Fruit fly (Drosophila melanogaster): ENCODE data around the gene Mks1.

Mks1 gene

dm6 chrX:12470187-12470931 is 26.0 kb downstream of the Mks1 start:
- TF ChIP-seq CG9705 (GFP tag; optimal IDR thresholded peaks at IDR 0.05) (peak; percentile 25), rgr (GFP tag; optimal IDR thresholded peaks at IDR 0.05) (peak; percentile 16), sage (GFP tag; optimal IDR thresholded peaks at IDR 0.05) (peak; percentile 29), fru (GFP tag; optimal IDR thresholded peaks at IDR 0.05) (peak; percentile 66), CrebA (GFP tag; optimal IDR thresholded peaks at IDR 0.05; ENCODE audit: borderline replicate concordance) (no peak), sv (GFP tag; optimal IDR thresholded peaks at IDR 0.05) (no peak), tai (GFP tag; optimal IDR thresholded peaks at IDR 0.05) (peak; percentile 21), Mio (GFP tag; optimal IDR thresholded peaks at IDR 0.05) (no peak), Jra (GFP tag; optimal IDR thresholded peaks at IDR 0.05) (peak; percentile 39), Sp1 (GFP tag; optimal IDR thresholded peaks at IDR 0.05) (peak; percentile 41), h (GFP tag; optimal IDR thresholded peaks at IDR 0.05) (peak; percentile 10), woc (GFP tag; optimal IDR thresholded peaks at IDR 0.05) (no peak), Abd-B (GFP tag; optimal IDR thresholded peaks at IDR 0.05) (no peak), psq (GFP tag; optimal IDR thresholded peaks at IDR 0.05) (peak; percentile 10), lola (GFP tag; optimal IDR thresholded peaks at IDR 0.05) (no peak), Hnf4 (GFP tag; optimal IDR thresholded peaks at IDR 0.05) (no peak), Dif (GFP tag; optimal IDR thresholded peaks at IDR 0.05; ENCODE audit: partially characterized antibody) (peak; percentile 81), foxo (GFP tag; optimal IDR thresholded peaks at IDR 0.05) (peak in 1 of 2 experiments; percentile 39), jim (GFP tag; optimal IDR thresholded peaks at IDR 0.05) (no peak), Hr78 (GFP tag; optimal IDR thresholded peaks at IDR 0.05) (no peak), Vsx2 (GFP tag; optimal IDR thresholded peaks at IDR 0.05; ENCODE audit: partially characterized antibody) (no peak), dl (GFP tag; optimal IDR thresholded peaks at IDR 0.05; ENCODE audit: insufficient read depth in 1 of 2, partially characterized antibody in 2 of 2) (peak; percentile 45 to 74), Rel (GFP tag; optimal IDR thresholded peaks at IDR 0.05) (no peak), Rel (tag; optimal IDR thresholded peaks at IDR 0.05) (peak; percentile 66), GATAd (GFP tag; optimal IDR thresholded peaks at IDR 0.05) (no peak), OdsH (GFP tag; optimal IDR thresholded peaks at IDR 0.05) (peak; percentile 5), dmrt93B (GFP tag; optimal IDR thresholded peaks at IDR 0.05) (peak; percentile 26), HLH106 (tag; optimal IDR thresholded peaks at IDR 0.05) (peak; percentile 64), N (GFP tag; optimal IDR thresholded peaks at IDR 0.05) (no peak), brk (GFP tag; optimal IDR thresholded peaks at IDR 0.05) (no peak)

dm6 chrX:12469778-12470177 is 26.6 kb downstream of the Mks1 start:
- TF ChIP-seq ey (GFP tag; optimal IDR thresholded peaks at IDR 0.05) (peak; percentile 9), rgr (GFP tag; optimal IDR thresholded peaks at IDR 0.05) (peak; percentile 5), dmrt93B (GFP tag; optimal IDR thresholded peaks at IDR 0.05) (no peak), HLH106 (tag; optimal IDR thresholded peaks at IDR 0.05) (no peak), Dif (GFP tag; optimal IDR thresholded peaks at IDR 0.05; ENCODE audit: partially characterized antibody) (no peak), fru (GFP tag; optimal IDR thresholded peaks at IDR 0.05) (no peak), Myc (optimal IDR thresholded peaks at IDR 0.05) (no peak), CG9705 (GFP tag; optimal IDR thresholded peaks at IDR 0.05) (no peak), dsf (GFP tag; optimal IDR thresholded peaks at IDR 0.05; ENCODE audit: borderline replicate concordance) (no peak), tai (GFP tag; optimal IDR thresholded peaks at IDR 0.05) (no peak), CG32264 (GFP tag; optimal IDR thresholded peaks at IDR 0.05) (no peak), dl (GFP tag; optimal IDR thresholded peaks at IDR 0.05; ENCODE audit: insufficient read depth in 1 of 2, partially characterized antibody in 2 of 2) (no peak), sv (GFP tag; optimal IDR thresholded peaks at IDR 0.05) (peak; percentile 53), Hr83 (GFP tag; optimal IDR thresholded peaks at IDR 0.05; ENCODE audit: poor library complexity, severe bottlenecking) (no peak), Dfd (GFP tag; optimal IDR thresholded peaks at IDR 0.05) (no peak), Sp1 (GFP tag; optimal IDR thresholded peaks at IDR 0.05) (no peak), pan (optimal IDR thresholded peaks at IDR 0.05) (no peak), psq (GFP tag; optimal IDR thresholded peaks at IDR 0.05) (no peak), woc (GFP tag; optimal IDR thresholded peaks at IDR 0.05) (no peak), CrebA (GFP tag; optimal IDR thresholded peaks at IDR 0.05; ENCODE audit: borderline replicate concordance) (no peak), Jra (GFP tag; optimal IDR thresholded peaks at IDR 0.05) (no peak), GATAd (GFP tag; optimal IDR thresholded peaks at IDR 0.05) (no peak), br (GFP tag; optimal IDR thresholded peaks at IDR 0.05) (peak; percentile 25), usp (GFP tag; optimal IDR thresholded peaks at IDR 0.05) (no peak), jim (GFP tag; optimal IDR thresholded peaks at IDR 0.05) (no peak), Hr78 (GFP tag; optimal IDR thresholded peaks at IDR 0.05) (no peak), lola (GFP tag; optimal IDR thresholded peaks at IDR 0.05) (no peak), N (GFP tag; optimal IDR thresholded peaks at IDR 0.05) (no peak), Rel (GFP tag; optimal IDR thresholded peaks at IDR 0.05) (no peak), Rel (tag; optimal IDR thresholded peaks at IDR 0.05) (no peak), brk (GFP tag; optimal IDR thresholded peaks at IDR 0.05) (no peak), foxo (GFP tag; optimal IDR thresholded peaks at IDR 0.05) (peak in 1 of 2 experiments; percentile 49), Vsx2 (GFP tag; optimal IDR thresholded peaks at IDR 0.05; ENCODE audit: partially characterized antibody) (no peak), Hnf4 (GFP tag; optimal IDR thresholded peaks at IDR 0.05) (no peak), Mio (GFP tag; optimal IDR thresholded peaks at IDR 0.05) (no peak), sage (GFP tag; optimal IDR thresholded peaks at IDR 0.05) (no peak), Abd-B (GFP tag; optimal IDR thresholded peaks at IDR 0.05) (no peak), OdsH (GFP tag; optimal IDR thresholded peaks at IDR 0.05) (peak; percentile 30), h (GFP tag; optimal IDR thresholded peaks at IDR 0.05) (peak; percentile 39)
